Fruit fly (Drosophila melanogaster): ENCODE measurements around the gene CG4467.

DNA sequence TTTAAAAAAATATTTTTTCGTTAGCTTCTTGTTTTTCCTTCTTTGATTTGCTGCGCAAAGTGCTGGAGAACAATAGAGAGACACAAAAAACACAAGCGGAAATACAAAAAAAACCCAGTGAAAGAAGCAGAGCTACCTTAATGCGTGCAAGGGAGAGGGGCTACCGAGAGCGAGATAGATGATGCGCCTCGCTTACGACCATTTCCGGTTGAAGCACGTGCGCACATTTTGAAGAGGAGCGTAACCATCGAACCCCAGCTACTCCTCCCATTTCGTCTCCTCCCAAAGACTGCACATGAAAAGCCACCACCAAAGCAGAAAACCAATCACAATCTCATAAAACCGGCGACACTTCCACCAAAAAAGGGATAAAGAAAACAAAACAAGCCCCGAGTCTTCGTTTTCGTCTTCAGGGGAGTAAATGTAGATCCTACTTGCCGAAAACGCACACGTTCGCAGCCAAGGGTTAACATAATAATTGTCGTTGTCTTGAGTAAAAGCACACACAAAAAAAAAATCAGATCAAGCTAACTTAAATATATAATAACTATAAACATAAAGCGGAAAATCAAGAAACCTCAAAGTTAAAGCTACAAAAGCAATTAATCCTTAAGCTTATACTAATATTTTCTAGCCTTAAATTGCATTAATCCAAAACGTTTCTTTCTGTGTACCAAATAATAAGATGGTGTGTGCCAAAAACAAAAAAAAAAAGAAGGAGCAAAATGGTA is 48.6 kb upstream of the CG4467 start:
- TF ChIP-seq Dll (optimal IDR thresholded peaks at IDR 0.05) = no peak
- TF ChIP-seq pan (optimal IDR thresholded peaks at IDR 0.05) = no peak
- no peak for TF ChIP-seq usp (GFP tag; optimal IDR thresholded peaks at IDR 0.05)
- TF ChIP-seq EcR (GFP tag; optimal IDR thresholded peaks at IDR 0.05) = no peak
- TF ChIP-seq CG8478 (optimal IDR thresholded peaks at IDR 0.05) = no peak
- no peak for TF ChIP-seq psq (optimal IDR thresholded peaks at IDR 0.05)
